Worm (Caenorhabditis elegans) whole organism, young adult: ENCODE results near the gene srj-54.

Source experiments
- B0336.3 ChIP-seq: fragments of 200-800 bp; sonication (Bioruptor generic); IDR thresholded peaks from 2 replicates; pipeline ENCODE4 v1.3.6; 2022; ENCODE audit warnings: missing genetic modification characterization, missing compliant biosample characterization
- F23B12.7 ChIP-seq: sonication (generic microtip); optimal IDR thresholded peaks from 2 replicates; lab custom pipeline; 2017; ENCODE audit warnings: missing genetic modification characterization, mild to moderate bottlenecking, missing compliant biosample characterization, antibody characterized with exemption, moderate library complexity; ENCODE audit not compliant: insufficient read depth
- F33H1.4 ChIP-seq: fragments of 200-800 bp; sonication (Bioruptor generic); IDR thresholded peaks from 2 replicates; pipeline ENCODE4 v1.3.6; 2022; ENCODE audit warnings: missing genetic modification reagents, missing genetic modification characterization, missing compliant biosample characterization
- F37B4.10 ChIP-seq: fragments of 200-800 bp; sonication (Bioruptor generic); IDR thresholded peaks from 2 replicates; pipeline ENCODE4 v1.3.6; 2022; ENCODE audit warnings: missing genetic modification characterization, missing compliant biosample characterization
- F52B5.7 ChIP-seq: sonication (generic microtip); optimal IDR thresholded peaks from 2 replicates; lab custom pipeline; 2016; ENCODE audit warnings: mild to moderate bottlenecking, missing genetic modification characterization, missing compliant biosample characterization
- Y53G8AR.9 ChIP-seq: fragments of 200-800 bp; sonication (Bioruptor generic); conservative IDR thresholded peaks from 2 replicates; pipeline ENCODE4 v1.3.6; 2022; ENCODE audit warnings: missing genetic modification reagents, missing genetic modification characterization, missing compliant biosample characterization
- Y56A3A.18 ChIP-seq: fragments of 200-800 bp; sonication (Bioruptor generic); IDR thresholded peaks from 2 replicates; pipeline ENCODE4 v1.3.6; 2022; ENCODE audit warnings: missing genetic modification reagents, missing genetic modification characterization, missing compliant biosample characterization
- Y67H2A.10 ChIP-seq: fragments of 200-800 bp; sonication (Bioruptor generic); conservative IDR thresholded peaks from 2 replicates; pipeline ENCODE4 v1.3.6; 2022; ENCODE audit warnings: missing genetic modification reagents, missing genetic modification characterization, missing compliant biosample characterization
- ama-1 ChIP-seq, 3 experiments: fragments of 150-350 bp in 1 of 3; sonication (generic microtip) in 2 of 3; optimal IDR thresholded peaks; 2 replicates each; lab custom pipeline; 2014 to 2018; ENCODE audit warnings: missing biosample characterization in 2 of 3, missing genetic modification characterization in 2 of 3, missing genetic modification reagents in 2 of 3
- atf-7 ChIP-seq: sonication (generic microtip); optimal IDR thresholded peaks from 2 replicates; lab custom pipeline; 2017; ENCODE audit warnings: mild to moderate bottlenecking, missing genetic modification characterization, missing compliant biosample characterization
- attf-3 ChIP-seq: fragments of 200-800 bp; sonication (Bioruptor generic); conservative IDR thresholded peaks from 2 replicates; pipeline ENCODE4 v1.3.6; 2022; ENCODE audit warnings: missing genetic modification reagents, missing genetic modification characterization, missing compliant biosample characterization
- bed-2 ChIP-seq: fragments of 200-800 bp; sonication (Bioruptor generic); IDR thresholded peaks from 2 replicates; pipeline ENCODE4 v1.3.6; 2022; ENCODE audit warnings: missing genetic modification reagents, missing genetic modification characterization, missing compliant biosample characterization
- ceh-100 ChIP-seq: fragments of 200-800 bp; sonication (Bioruptor generic); IDR thresholded peaks from 2 replicates; pipeline ENCODE4 v1.3.6; 2022; ENCODE audit warnings: missing genetic modification reagents, missing genetic modification characterization, missing compliant biosample characterization
- ceh-91 ChIP-seq: fragments of 200-800 bp; sonication (Bioruptor generic); IDR thresholded peaks from 2 replicates; pipeline ENCODE4 v1.3.6; 2022; ENCODE audit warnings: missing genetic modification reagents, missing genetic modification characterization, missing compliant biosample characterization
- chd-7 ChIP-seq: sonication (generic microtip); optimal IDR thresholded peaks from 2 replicates; lab custom pipeline; 2016; ENCODE audit warnings: mild to moderate bottlenecking, missing genetic modification characterization, moderate library complexity, missing compliant biosample characterization
- die-1 ChIP-seq: sonication (generic microtip); optimal IDR thresholded peaks from 2 replicates; lab custom pipeline; 2016; ENCODE audit warnings: missing genotype, mild to moderate bottlenecking, missing genetic modification characterization, missing compliant biosample characterization
- dox-1 ChIP-seq: fragments of 200-800 bp; sonication (Bioruptor generic); IDR thresholded peaks from 2 replicates; pipeline ENCODE4 v1.3.6; 2022; ENCODE audit warnings: missing genetic modification reagents, missing genetic modification characterization, missing compliant biosample characterization
- dpl-1 ChIP-seq: fragments of 150-350 bp; optimal IDR thresholded peaks from 2 replicates; lab custom pipeline; 2014; ENCODE audit warnings: missing biosample characterization, missing genetic modification reagents, missing genetic modification characterization
- egl-18 ChIP-seq: fragments of 200-800 bp; sonication (Bioruptor generic); IDR thresholded peaks from 2 replicates; pipeline ENCODE4 v1.3.6; 2022; ENCODE audit warnings: missing genetic modification reagents, missing genetic modification characterization, missing compliant biosample characterization
- fkh-3 ChIP-seq: sonication (generic microtip); optimal IDR thresholded peaks from 2 replicates; lab custom pipeline; 2016; ENCODE audit warnings: mild to moderate bottlenecking, missing genetic modification characterization, missing compliant biosample characterization
- gei-17 ChIP-seq: fragments of 200-800 bp; sonication (Bioruptor generic); optimal IDR thresholded peaks from 2 replicates; lab custom pipeline; 2018; ENCODE audit warnings: mild to moderate bottlenecking, missing genetic modification characterization, missing compliant biosample characterization
- hlh-12 ChIP-seq: sonication (generic microtip); optimal IDR thresholded peaks from 2 replicates; lab custom pipeline; 2016; ENCODE audit warnings: missing genetic modification characterization, missing compliant biosample characterization
- hmg-1.2 ChIP-seq: fragments of 200-800 bp; sonication (Bioruptor generic); IDR thresholded peaks from 2 replicates; pipeline ENCODE4 v1.3.6; 2022; ENCODE audit warnings: missing genetic modification reagents, missing genetic modification characterization, missing compliant biosample characterization
- hsf-1 ChIP-seq: fragments of 200-800 bp; sonication (Bioruptor generic); IDR thresholded peaks from 2 replicates; pipeline ENCODE4 v1.3.6; 2022; ENCODE audit warnings: missing genetic modification reagents, missing genetic modification characterization, missing compliant biosample characterization
- lin-35 ChIP-seq, 3 experiments: fragments of 150-350 bp in 2 of 3; sonication (generic microtip) in 1 of 3; optimal IDR thresholded peaks; 2 replicates each; lab custom pipeline; 2014 to 2018; ENCODE audit warnings: missing biosample characterization in 3 of 3, missing genetic modification characterization in 3 of 3, missing genetic modification reagents in 3 of 3
- lin-54 ChIP-seq: fragments of 200-800 bp; sonication (Bioruptor generic); optimal IDR thresholded peaks from 2 replicates; lab custom pipeline; 2018; ENCODE audit warnings: mild to moderate bottlenecking, missing genetic modification characterization, missing compliant biosample characterization
- lir-1 ChIP-seq: fragments of 200-800 bp; sonication (Bioruptor generic); conservative IDR thresholded peaks from 2 replicates; pipeline ENCODE4 v1.3.6; 2022; ENCODE audit warnings: missing genetic modification reagents, missing genetic modification characterization, missing compliant biosample characterization
- madf-10 ChIP-seq: sonication (generic microtip); optimal IDR thresholded peaks from 2 replicates; lab custom pipeline; 2016; ENCODE audit warnings: mild to moderate bottlenecking, missing genetic modification characterization, missing compliant biosample characterization
- madf-6 ChIP-seq: fragments of 200-800 bp; sonication (Bioruptor generic); IDR thresholded peaks from 2 replicates; pipeline ENCODE4 v1.3.6; 2022; ENCODE audit warnings: missing genetic modification reagents, missing genetic modification characterization, missing compliant biosample characterization
- nfyb-1 ChIP-seq: fragments of 200-800 bp; sonication (Bioruptor generic); IDR thresholded peaks from 2 replicates; pipeline ENCODE4 v1.3.6; 2022; ENCODE audit warnings: missing genetic modification reagents, missing genetic modification characterization, missing compliant biosample characterization
- nhr-80 ChIP-seq: sonication (generic microtip); optimal IDR thresholded peaks from 2 replicates; lab custom pipeline; 2016; ENCODE audit warnings: missing genetic modification characterization, missing compliant biosample characterization
- nhr-90 ChIP-seq: sonication (generic microtip); optimal IDR thresholded peaks from 2 replicates; lab custom pipeline; 2016; ENCODE audit warnings: missing genotype, mild to moderate bottlenecking, missing genetic modification characterization, missing compliant biosample characterization
- pbrm-1 ChIP-seq: fragments of 200-800 bp; sonication (Bioruptor generic); IDR thresholded peaks from 2 replicates; pipeline ENCODE4 v1.3.6; 2022; ENCODE audit warnings: missing genetic modification reagents, missing genetic modification characterization, missing compliant biosample characterization
- repo-1 ChIP-seq: sonication (generic microtip); optimal IDR thresholded peaks from 2 replicates; lab custom pipeline; 2017; ENCODE audit warnings: mild to moderate bottlenecking, missing genetic modification characterization, missing compliant biosample characterization
- snpc-1.1 ChIP-seq: sonication (generic microtip); optimal IDR thresholded peaks from 2 replicates; lab custom pipeline; 2017; ENCODE audit warnings: missing genetic modification characterization, mild to moderate bottlenecking, missing compliant biosample characterization, antibody characterized with exemption, moderate library complexity, missing genotype, missing genetic modification reagents; ENCODE audit not compliant: insufficient read depth
- snpc-1.3 ChIP-seq: sonication (generic microtip); optimal IDR thresholded peaks from 2 replicates; lab custom pipeline; 2017; ENCODE audit warnings: missing genetic modification characterization, mild to moderate bottlenecking, missing compliant biosample characterization, antibody characterized with exemption, moderate library complexity, missing genotype, missing genetic modification reagents; ENCODE audit not compliant: insufficient read depth
- snpc-4 ChIP-seq, 5 experiments: fragments of 150-350 bp in 1 of 5; sonication (generic microtip) in 4 of 5; optimal IDR thresholded peaks; 2 replicates each; lab custom pipeline; 2014 to 2018; ENCODE audit warnings: missing genetic modification characterization in 5 of 5, missing biosample characterization in 3 of 5, antibody characterized with exemption in 2 of 5, mild to moderate bottlenecking in 2 of 5, missing compliant biosample characterization in 2 of 5, missing genotype in 2 of 5, moderate library complexity in 2 of 5, missing genetic modification reagents in 1 of 5
- xnd-1 ChIP-seq: sonication (generic microtip); optimal IDR thresholded peaks from 2 replicates; lab custom pipeline; 2016; ENCODE audit warnings: missing genotype, missing genetic modification reagents, missing genetic modification characterization, missing compliant biosample characterization
- ztf-22 ChIP-seq: fragments of 200-800 bp; sonication (Bioruptor generic); optimal IDR thresholded peaks from 2 replicates; lab custom pipeline; 2018; ENCODE audit warnings: mild to moderate bottlenecking, missing genetic modification characterization, moderate library complexity, missing compliant biosample characterization

The srj-54 gene

ce11 chrV:2871754-2872504 lies 12.3 kb upstream of the srj-54 start:
- TF ChIP-seq madf-10 (tag; lab: Kevin White, UChicago) (peak; percentile 29), F37B4.10 (GFP tag; lab: Robert Waterston, UW) (peak; percentile 98), snpc-1.3 (tag; lab: Kevin White, UChicago) (no peak), chd-7 (tag; lab: Kevin White, UChicago) (peak; percentile 54), fkh-3 (no peak), nhr-90 (tag; lab: Kevin White, UChicago) (peak; percentile 62), snpc-4 (GFP tag; optimal IDR thresholded peaks at IDR 0.05; lab: Kevin White, UChicago) (no peak), snpc-4 (tag; optimal IDR thresholded peaks at IDR 0.05; lab: Kevin White, UChicago) (peak in 2 of 4 experiments; percentile 7 to 86), F52B5.7 (tag; lab: Kevin White, UChicago) (no peak), die-1 (tag; lab: Kevin White, UChicago) (no peak), hmg-1.2 (GFP tag; lab: Robert Waterston, UW) (no peak), hlh-12 (tag; lab: Kevin White, UChicago) (no peak), dox-1 (peak; percentile 23; the same call in 1 of the 2 replicates), Y53G8AR.9 (peak; percentile 62), hsf-1 (GFP tag; lab: Robert Waterston, UW) (peak; percentile 40; the same call in 1 of the 2 replicates), ztf-22 (GFP tag; lab: Kevin White, UChicago) (peak; percentile 50), ama-1 (optimal IDR thresholded peaks at IDR 0.05; lab: Kevin White, UChicago) (no peak), ama-1 (GFP tag; optimal IDR thresholded peaks at IDR 0.05; lab: Kevin White, UChicago) (no peak), pbrm-1 (GFP tag; lab: Robert Waterston, UW) (no peak), ceh-100 (GFP tag; lab: Robert Waterston, UW) (no peak), attf-3 (no peak), Y56A3A.18 (GFP tag; lab: Robert Waterston, UW) (peak; percentile 16; the same call in 1 of the 2 replicates), atf-7 (tag; lab: Kevin White, UChicago) (peak; percentile 11), bed-2 (no peak), nfyb-1 (GFP tag; lab: Robert Waterston, UW) (peak; percentile 77), xnd-1 (tag; lab: Kevin White, UChicago) (no peak), lin-35 (GFP tag; optimal IDR thresholded peaks at IDR 0.05; lab: Kevin White, UChicago) (no peak), ceh-91 (GFP tag; lab: Robert Waterston, UW) (no peak), snpc-1.1 (tag; lab: Kevin White, UChicago) (no peak), lir-1 (GFP tag; lab: Robert Waterston, UW) (no peak), lin-54 (GFP tag; lab: Kevin White, UChicago) (peak; percentile 14), B0336.3 (peak; percentile 37; the same call in 1 of the 2 replicates), Y67H2A.10 (GFP tag; lab: Robert Waterston, UW) (no peak), repo-1 (peak; percentile 45), madf-6 (no peak), F23B12.7 (no peak), gei-17 (GFP tag; lab: Kevin White, UChicago) (no peak), egl-18 (GFP tag; lab: Robert Waterston, UW) (no peak), dpl-1 (GFP tag; lab: Kevin White, UChicago) (no peak), F33H1.4 (no peak), nhr-80 (tag; lab: Kevin White, UChicago) (peak; percentile 69)
